Fruit fly (Drosophila melanogaster) whole organism, embryonic: ENCODE data around the gene CG8191.

ENCODE experiments used
- Abd-B ChIP-seq: fragments of 200-800 bp; sonication (Bioruptor generic); optimal IDR thresholded peaks from 2 replicates; lab custom pipeline; 2018; ENCODE audit warnings: missing biosample characterization, mild to moderate bottlenecking, missing genetic modification characterization, moderate library complexity
- Bdp1 ChIP-seq: fragments of 200-800 bp; sonication (Bioruptor generic); optimal IDR thresholded peaks from 3 replicates; lab custom pipeline; 2016; ENCODE audit warnings: missing biosample characterization, missing genetic modification characterization
- CG10147 ChIP-seq: fragments of 200-800 bp; sonication (Bioruptor generic); optimal IDR thresholded peaks from 2 replicates; lab custom pipeline; 2019; ENCODE audit warnings: missing biosample characterization, mild to moderate bottlenecking, missing genetic modification characterization, moderate library complexity
- CG11560 ChIP-seq: fragments of 200-800 bp; sonication (Bioruptor generic); IDR thresholded peaks from 3 replicates; pipeline ENCODE4 v1.3.6; 2022; ENCODE audit warnings: missing biosample characterization, missing genetic modification characterization
- CG13123 ChIP-seq: fragments of 200-800 bp; sonication (Bioruptor generic); optimal IDR thresholded peaks from 2 replicates; lab custom pipeline; 2016; ENCODE audit warnings: missing biosample characterization, missing genetic modification characterization
- CG13287 ChIP-seq: fragments of 200-800 bp; sonication (Bioruptor generic); IDR thresholded peaks from 2 replicates; pipeline ENCODE4 v1.3.6; 2022; ENCODE audit warnings: missing biosample characterization, missing genetic modification characterization; ENCODE audit not compliant: partially characterized antibody
- CG15011 ChIP-seq: fragments of 200-800 bp; sonication (Bioruptor generic); optimal IDR thresholded peaks from 3 replicates; lab custom pipeline; 2018; ENCODE audit warnings: missing biosample characterization, mild to moderate bottlenecking, missing genetic modification characterization
- CG15269 ChIP-seq: fragments of 200-800 bp; sonication (Bioruptor generic); optimal IDR thresholded peaks from 2 replicates; lab custom pipeline; 2018; ENCODE audit warnings: missing biosample characterization, mild to moderate bottlenecking, missing genetic modification characterization, moderate library complexity
- CG1647 ChIP-seq: fragments of 200-800 bp; sonication (Bioruptor generic); optimal IDR thresholded peaks from 3 replicates; lab custom pipeline; 2016; ENCODE audit warnings: missing biosample characterization, missing genetic modification characterization
- CG1792 ChIP-seq: fragments of 200-800 bp; sonication (Bioruptor generic); optimal IDR thresholded peaks from 2 replicates; lab custom pipeline; 2016; ENCODE audit warnings: missing biosample characterization, missing genetic modification characterization
- CG2202 ChIP-seq: fragments of 200-800 bp; sonication (Bioruptor generic); optimal IDR thresholded peaks from 2 replicates; lab custom pipeline; 2018; ENCODE audit warnings: missing biosample characterization, mild to moderate bottlenecking, missing genetic modification characterization
- CG31224 ChIP-seq: fragments of 200-800 bp; sonication (Bioruptor generic); IDR thresholded peaks from 2 replicates; pipeline ENCODE4 v1.3.6; 2022; ENCODE audit warnings: missing biosample characterization, missing genetic modification characterization
- CG3163 ChIP-seq: fragments of 200-800 bp; sonication (Bioruptor generic); optimal IDR thresholded peaks from 3 replicates; lab custom pipeline; 2016; ENCODE audit warnings: missing biosample characterization, missing genetic modification characterization
- CG4328 ChIP-seq: fragments of 200-800 bp; sonication (Bioruptor generic); optimal IDR thresholded peaks from 3 replicates; lab custom pipeline; 2017; ENCODE audit warnings: missing biosample characterization, missing genetic modification reagents, missing genetic modification characterization
- CG43689 ChIP-seq: fragments of 200-800 bp; sonication (Bioruptor generic); IDR thresholded peaks from 2 replicates; pipeline ENCODE4 v1.3.6; 2022; ENCODE audit warnings: missing biosample characterization, missing genetic modification characterization
- CG4404 ChIP-seq: fragments of 200-800 bp; sonication (Bioruptor generic); IDR thresholded peaks from 2 replicates; pipeline ENCODE4 v1.3.6; 2022; ENCODE audit warnings: missing biosample characterization, missing genetic modification characterization
- CG4424 ChIP-seq: fragments of 200-800 bp; sonication (Bioruptor generic); optimal IDR thresholded peaks from 3 replicates; lab custom pipeline; 2016; ENCODE audit warnings: missing biosample characterization, missing genetic modification characterization
- CG6654 ChIP-seq: fragments of 200-800 bp; sonication (Bioruptor generic); optimal IDR thresholded peaks from 2 replicates; lab custom pipeline; 2017; ENCODE audit warnings: missing biosample characterization, mild to moderate bottlenecking, missing genetic modification characterization
- CG6791 ChIP-seq: fragments of 200-800 bp; sonication (Bioruptor generic); IDR thresholded peaks from 3 replicates; pipeline ENCODE4 v1.3.6; 2022; ENCODE audit warnings: missing biosample characterization, missing genetic modification characterization; ENCODE audit not compliant: partially characterized antibody
- CG7745 ChIP-seq: fragments of 200-800 bp; sonication (Bioruptor generic); optimal IDR thresholded peaks from 2 replicates; lab custom pipeline; 2018; ENCODE audit warnings: missing biosample characterization, mild to moderate bottlenecking, missing genetic modification characterization, moderate library complexity
- CG7786 ChIP-seq: fragments of 200-800 bp; sonication (Bioruptor generic); optimal IDR thresholded peaks from 2 replicates; lab custom pipeline; 2016; ENCODE audit warnings: missing biosample characterization, missing genetic modification characterization
- CG7839 ChIP-seq: fragments of 200-800 bp; sonication (Bioruptor generic); optimal IDR thresholded peaks from 3 replicates; lab custom pipeline; 2018; ENCODE audit warnings: missing biosample characterization, mild to moderate bottlenecking, missing genetic modification characterization, moderate library complexity
- CG8089 ChIP-seq: fragments of 200-800 bp; sonication (Bioruptor generic); optimal IDR thresholded peaks from 3 replicates; lab custom pipeline; 2016; ENCODE audit warnings: missing biosample characterization, missing genetic modification characterization
- CG8281 ChIP-seq: fragments of 200-800 bp; sonication (Bioruptor generic); optimal IDR thresholded peaks from 2 replicates; lab custom pipeline; 2018; ENCODE audit warnings: missing biosample characterization, mild to moderate bottlenecking, missing genetic modification characterization, moderate library complexity
- CG9609 ChIP-seq: fragments of 200-800 bp; sonication (Bioruptor generic); optimal IDR thresholded peaks from 3 replicates; lab custom pipeline; 2016; ENCODE audit warnings: missing biosample characterization, missing genetic modification characterization
- CG9727 ChIP-seq: fragments of 200-800 bp; sonication (Bioruptor generic); optimal IDR thresholded peaks from 3 replicates; lab custom pipeline; 2017; ENCODE audit warnings: missing biosample characterization, mild to moderate bottlenecking, missing genetic modification characterization
- Hand ChIP-seq: fragments of 200-800 bp; sonication (Bioruptor generic); optimal IDR thresholded peaks from 2 replicates; lab custom pipeline; 2017; ENCODE audit warnings: mild to moderate bottlenecking, missing biosample characterization, missing genetic modification reagents, missing genetic modification characterization
- HmgD ChIP-seq: fragments of 200-800 bp; sonication (Bioruptor generic); optimal IDR thresholded peaks from 3 replicates; lab custom pipeline; 2016; ENCODE audit warnings: missing biosample characterization, missing genetic modification characterization
- HmgZ ChIP-seq: fragments of 200-800 bp; sonication (Bioruptor generic); optimal IDR thresholded peaks from 2 replicates; lab custom pipeline; 2018; ENCODE audit warnings: missing biosample characterization, mild to moderate bottlenecking, missing genetic modification characterization
- Hmr ChIP-seq: fragments of 200-800 bp; sonication (Bioruptor generic); optimal IDR thresholded peaks from 3 replicates; lab custom pipeline; 2017; ENCODE audit warnings: mild to moderate bottlenecking, missing biosample characterization, missing genetic modification reagents, missing genetic modification characterization
- Myb ChIP-seq: fragments of 200-800 bp; sonication (Bioruptor generic); optimal IDR thresholded peaks from 2 replicates; lab custom pipeline; 2016; ENCODE audit warnings: missing biosample characterization, missing genetic modification characterization
- Neu2 ChIP-seq: fragments of 200-800 bp; sonication (Bioruptor generic); optimal IDR thresholded peaks from 3 replicates; lab custom pipeline; 2016; ENCODE audit warnings: missing biosample characterization, missing genetic modification characterization, borderline replicate concordance
- Sin3A ChIP-seq: fragments of >200 bp; optimal IDR thresholded peaks from 2 replicates; lab custom pipeline; 2018
- Xbp1 ChIP-seq: fragments of 200-800 bp; sonication (Bioruptor generic); optimal IDR thresholded peaks from 3 replicates; lab custom pipeline; 2016; ENCODE audit warnings: missing biosample characterization, mild to moderate bottlenecking, missing genetic modification characterization
- ase ChIP-seq: fragments of 200-800 bp; sonication (Bioruptor generic); IDR thresholded peaks from 3 replicates; pipeline ENCODE4 v1.3.6; 2022; ENCODE audit warnings: missing biosample characterization, missing genetic modification characterization
- crc ChIP-seq: fragments of 200-800 bp; sonication (Bioruptor generic); optimal IDR thresholded peaks from 2 replicates; lab custom pipeline; 2016; ENCODE audit warnings: missing biosample characterization, missing genetic modification characterization
- ems ChIP-seq: fragments of 200-800 bp; sonication (Bioruptor generic); optimal IDR thresholded peaks from 3 replicates; lab custom pipeline; 2016; ENCODE audit warnings: missing biosample characterization, missing genetic modification characterization
- fd3F ChIP-seq: fragments of 200-800 bp; sonication (Bioruptor generic); optimal IDR thresholded peaks from 2 replicates; lab custom pipeline; 2018; ENCODE audit warnings: missing biosample characterization, mild to moderate bottlenecking, missing genetic modification characterization, moderate library complexity
- gfzf ChIP-seq: fragments of 200-800 bp; sonication (Bioruptor generic); optimal IDR thresholded peaks from 2 replicates; lab custom pipeline; 2016; ENCODE audit warnings: missing biosample characterization, mild to moderate bottlenecking, missing genetic modification characterization, moderate library complexity
- gsb-n ChIP-seq: fragments of 200-800 bp; sonication (Bioruptor generic); optimal IDR thresholded peaks from 3 replicates; lab custom pipeline; 2018; ENCODE audit warnings: missing biosample characterization, mild to moderate bottlenecking, missing genetic modification characterization
- ken ChIP-seq: fragments of 200-800 bp; sonication (Bioruptor generic); IDR thresholded peaks from 3 replicates; pipeline ENCODE4 v1.3.6; 2022; ENCODE audit warnings: missing biosample characterization, missing genetic modification characterization
- klu ChIP-seq: fragments of 200-800 bp; sonication (Bioruptor generic); IDR thresholded peaks from 2 replicates; pipeline ENCODE4 v1.3.6; 2022; ENCODE audit warnings: missing biosample characterization, missing genetic modification characterization
- luna ChIP-seq: fragments of 200-800 bp; sonication (Bioruptor generic); optimal IDR thresholded peaks from 2 replicates; lab custom pipeline; 2016; ENCODE audit warnings: missing biosample characterization, missing genetic modification characterization
- nom ChIP-seq: fragments of 200-800 bp; sonication (Bioruptor generic); optimal IDR thresholded peaks from 2 replicates; lab custom pipeline; 2017; ENCODE audit warnings: missing biosample characterization, missing genetic modification characterization, mild to moderate bottlenecking, moderate library complexity, missing genetic modification reagents
- pzg ChIP-seq: fragments of 200-800 bp; sonication (Bioruptor generic); optimal IDR thresholded peaks from 3 replicates; lab custom pipeline; 2018; ENCODE audit warnings: missing biosample characterization, mild to moderate bottlenecking, missing genetic modification characterization, moderate library complexity
- schlank ChIP-seq: fragments of 200-800 bp; sonication (Bioruptor generic); optimal IDR thresholded peaks from 2 replicates; lab custom pipeline; 2018; ENCODE audit warnings: missing biosample characterization, mild to moderate bottlenecking, missing genetic modification characterization
- sens-2 ChIP-seq: fragments of 200-800 bp; sonication (Bioruptor generic); IDR thresholded peaks from 2 replicates; pipeline ENCODE4 v1.3.6; 2022; ENCODE audit warnings: missing biosample characterization, missing genetic modification characterization
- sima ChIP-seq: fragments of 200-800 bp; sonication (Bioruptor generic); optimal IDR thresholded peaks from 2 replicates; lab custom pipeline; 2016; ENCODE audit warnings: missing biosample characterization, missing genetic modification characterization
- stc ChIP-seq: fragments of 200-800 bp; sonication (Bioruptor generic); IDR thresholded peaks from 2 replicates; pipeline ENCODE4 v1.3.6; 2022; ENCODE audit warnings: missing biosample characterization, missing genetic modification characterization
- ttk ChIP-seq: fragments of 200-800 bp; sonication (Bioruptor generic); IDR thresholded peaks from 2 replicates; pipeline ENCODE4 v2.1.2; 2022; ENCODE audit warnings: missing biosample characterization, missing genetic modification characterization
- usp ChIP-seq: fragments of >200 bp; optimal IDR thresholded peaks from 2 replicates; lab custom pipeline; 2017; ENCODE audit warnings: missing biosample characterization, missing genetic modification characterization
- z ChIP-seq: fragments of 200-800 bp; sonication (Bioruptor generic); IDR thresholded peaks from 3 replicates; pipeline ENCODE4 v1.3.6; 2022; ENCODE audit warnings: missing biosample characterization, missing genetic modification characterization
- zfh2 ChIP-seq: fragments of 200-800 bp; sonication (Bioruptor generic); optimal IDR thresholded peaks from 2 replicates; lab custom pipeline; 2016; ENCODE audit warnings: missing biosample characterization, missing genetic modification characterization

The CG8191 gene

DNA sequence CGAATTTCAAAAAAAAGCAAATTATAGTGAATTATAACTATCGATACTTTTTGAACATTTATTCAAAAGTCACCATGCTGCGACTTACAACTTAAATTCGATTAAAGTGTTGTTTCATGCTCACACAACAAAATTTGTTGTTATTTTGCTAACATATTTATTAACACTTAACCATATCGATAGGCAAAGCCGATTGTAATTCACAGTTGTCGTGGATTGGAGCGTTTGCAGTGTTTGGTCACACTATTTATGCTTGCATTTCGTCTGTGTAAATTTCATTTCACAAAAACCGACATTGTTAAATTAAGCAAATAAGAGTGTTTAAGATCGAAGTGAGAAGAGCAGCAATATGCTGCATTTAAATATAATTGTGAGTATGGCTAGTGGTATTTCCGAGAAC, 19.6 kb upstream of the CG8191 start, which contains the start of gene HUWE1 (continued):
- TF ChIP-seq CG6654 (GFP tag; lab: Kevin White, UChicago) (no peak), CG43689 (GFP tag; lab: Robert Waterston, UW) (no peak), CG4404 (GFP tag; lab: Robert Waterston, UW) (no peak), luna (GFP tag; lab: Kevin White, UChicago) (no peak), z (GFP tag; lab: Robert Waterston, UW) (no peak), CG4328 (GFP tag; lab: Kevin White, UChicago) (no peak), CG2202 (tag; lab: Kevin White, UChicago) (no peak), CG10147 (GFP tag; lab: Kevin White, UChicago) (no peak), CG13287 (GFP tag; lab: Robert Waterston, UW) (peak; percentile 89), crc (GFP tag; lab: Kevin White, UChicago) (no peak), gfzf (GFP tag; lab: Kevin White, UChicago) (peak; percentile 86), fd3F (GFP tag; lab: Kevin White, UChicago) (no peak), ase (GFP tag; lab: Robert Waterston, UW) (no peak), CG1647 (GFP tag; lab: Kevin White, UChicago) (peak; percentile 12), CG6791 (GFP tag; lab: Robert Waterston, UW) (peak; percentile 76), CG9609 (GFP tag; lab: Kevin White, UChicago) (peak; percentile 10), sens-2 (GFP tag; lab: Robert Waterston, UW) (no peak), CG15269 (tag; lab: Kevin White, UChicago) (no peak), Sin3A (lab: Kevin White, UChicago) (no peak), ttk (no peak), CG4424 (no peak), nom (GFP tag; lab: Kevin White, UChicago) (peak; percentile 32), usp (no peak), Myb (GFP tag; lab: Kevin White, UChicago) (peak; percentile 61), CG11560 (tag; lab: Robert Waterston, UW) (peak; percentile 49; the same call in 1 of the 3 replicates), CG13123 (GFP tag; lab: Kevin White, UChicago) (no peak), zfh2 (GFP tag; lab: Kevin White, UChicago) (peak; percentile 38), Bdp1 (GFP tag; lab: Kevin White, UChicago) (no peak), CG1792 (GFP tag; lab: Kevin White, UChicago) (no peak), Hand (GFP tag; lab: Kevin White, UChicago) (no peak), CG15011 (GFP tag; lab: Kevin White, UChicago) (no peak), ken (GFP tag; lab: Robert Waterston, UW) (no peak), CG7745 (tag; lab: Kevin White, UChicago) (no peak), stc (GFP tag; lab: Robert Waterston, UW) (no peak), Hmr (no peak), Neu2 (GFP tag; lab: Kevin White, UChicago) (peak; percentile 77), HmgZ (peak; percentile 63), schlank (tag; lab: Kevin White, UChicago) (no peak), CG7786 (GFP tag; lab: Kevin White, UChicago) (peak; percentile 14), sima (no peak), Abd-B (GFP tag; lab: Kevin White, UChicago) (peak; percentile 34), Xbp1 (GFP tag; lab: Kevin White, UChicago) (no peak), CG8281 (no peak), CG8089 (GFP tag; lab: Kevin White, UChicago) (no peak), klu (no peak), CG7839 (no peak), CG3163 (GFP tag; lab: Kevin White, UChicago) (peak; percentile 33), ems (no peak), pzg (GFP tag; lab: Kevin White, UChicago) (peak; percentile 92), CG9727 (no peak), gsb-n (tag; lab: Kevin White, UChicago) (no peak), HmgD (GFP tag; lab: Kevin White, UChicago) (peak; percentile 43), CG31224 (GFP tag; lab: Robert Waterston, UW) (no peak)
